Fruit fly (Drosophila melanogaster): ENCODE results near the gene CG14708.

CG14708 gene

dm6 chr3R:11568873-11569450 is 15.0 kb downstream of the CG14708 start, which contains the start of gene Mrp4 (continued):
- peak; percentile 83; the same call in 2 of the 3 replicates for TF ChIP-seq zen2 (GFP tag; IDR thresholded peaks at IDR 0.05; ENCODE audit: partially characterized antibody)
- TF ChIP-seq MESR4 (GFP tag; optimal IDR thresholded peaks at IDR 0.05) = peak; percentile 14
- TF ChIP-seq E2f1 (GFP tag; IDR thresholded peaks at IDR 0.05) = no peak; the same call in 1 of the 2 replicates
- peak; percentile 14; the same call in 1 of the 2 replicates for TF ChIP-seq CG42726 (GFP tag; IDR thresholded peaks at IDR 0.05; ENCODE audit: partially characterized antibody)
- peak; percentile 41 for TF ChIP-seq CG5180 (GFP tag; optimal IDR thresholded peaks at IDR 0.05)
- peak; percentile 57 for TF ChIP-seq bbx (GFP tag; IDR thresholded peaks at IDR 0.05; ENCODE audit: partially characterized antibody)
- TF ChIP-seq crc (GFP tag; optimal IDR thresholded peaks at IDR 0.05) = no peak
- peak; percentile 53; the same call in 2 of the 3 replicates for TF ChIP-seq otp (GFP tag; IDR thresholded peaks at IDR 0.05)
- TF ChIP-seq emc (GFP tag; optimal IDR thresholded peaks at IDR 0.05) = no peak
- TF ChIP-seq CG10565 (GFP tag; optimal IDR thresholded peaks at IDR 0.05) = no peak
- no peak for TF ChIP-seq CG7839 (tag; optimal IDR thresholded peaks at IDR 0.05)
- peak; percentile 13 for TF ChIP-seq CG10209 (GFP tag; optimal IDR thresholded peaks at IDR 0.05)
- no peak for TF ChIP-seq Dip3 (GFP tag; optimal IDR thresholded peaks at IDR 0.05)
- TF ChIP-seq CG12219 (GFP tag; optimal IDR thresholded peaks at IDR 0.05) = peak; percentile 64
- no peak for TF ChIP-seq CG14860 (GFP tag; IDR thresholded peaks at IDR 0.05; ENCODE audit: partially characterized antibody)
- no peak for TF ChIP-seq lola (GFP tag; optimal IDR thresholded peaks at IDR 0.05)
- no peak for TF ChIP-seq dmrt11E (tag; optimal IDR thresholded peaks at IDR 0.05)
- TF ChIP-seq Six4 (GFP tag; optimal IDR thresholded peaks at IDR 0.05) = no peak
- TF ChIP-seq Hsf (GFP tag; optimal IDR thresholded peaks at IDR 0.05) = no peak
- no peak for TF ChIP-seq CG2129 (GFP tag; IDR thresholded peaks at IDR 0.05; ENCODE audit: partially characterized antibody)
- TF ChIP-seq CG2875 (GFP tag; optimal IDR thresholded peaks at IDR 0.05) = peak; percentile 49
- TF ChIP-seq Aef1 (GFP tag; IDR thresholded peaks at IDR 0.05) = no peak
- no peak for TF ChIP-seq CG9609 (GFP tag; optimal IDR thresholded peaks at IDR 0.05)
- no peak for TF ChIP-seq phol (tag; optimal IDR thresholded peaks at IDR 0.05)
- no peak for TF ChIP-seq cad (GFP tag; optimal IDR thresholded peaks at IDR 0.05)
- TF ChIP-seq Stat92E (GFP tag; optimal IDR thresholded peaks at IDR 0.05) = peak in 1 of 3 experiments; percentile 76
- no peak for TF ChIP-seq CG30403 (GFP tag; optimal IDR thresholded peaks at IDR 0.05)
- peak; percentile 81 for TF ChIP-seq CG17385 (GFP tag; optimal IDR thresholded peaks at IDR 0.05)
- peak; percentile 38 for TF ChIP-seq Nf-YC (tag; optimal IDR thresholded peaks at IDR 0.05)
- no peak for TF ChIP-seq nau (GFP tag; optimal IDR thresholded peaks at IDR 0.05)
- TF ChIP-seq CG15601 (tag; optimal IDR thresholded peaks at IDR 0.05) = peak; percentile 10
- TF ChIP-seq ems (GFP tag; optimal IDR thresholded peaks at IDR 0.05) = no peak
- TF ChIP-seq Gug (GFP tag; IDR thresholded peaks at IDR 0.05) = peak; percentile 46; the same call in 1 of the 4 replicates
- TF ChIP-seq Eip74EF (GFP tag; optimal IDR thresholded peaks at IDR 0.05) = peak in 1 of 2 experiments; percentile 79
- TF ChIP-seq CG6254 (GFP tag; optimal IDR thresholded peaks at IDR 0.05) = peak; percentile 56
- TF ChIP-seq CG11723 (GFP tag; optimal IDR thresholded peaks at IDR 0.05) = peak; percentile 23
- peak; percentile 38 for TF ChIP-seq CG13424 (tag; optimal IDR thresholded peaks at IDR 0.05)
- TF ChIP-seq mld (GFP tag; IDR thresholded peaks at IDR 0.05; ENCODE audit: partially characterized antibody) = 0 out of 3 replicates have a peak, but pooled peaks have one; percentile 50
- TF ChIP-seq zfh2 (GFP tag; optimal IDR thresholded peaks at IDR 0.05) = no peak
- peak; percentile 40 for TF ChIP-seq btn (GFP tag; optimal IDR thresholded peaks at IDR 0.05)
- no peak for TF ChIP-seq en (GFP tag; optimal IDR thresholded peaks at IDR 0.05)
- TF ChIP-seq Dip2 (GFP tag; IDR thresholded peaks at IDR 0.05) = no peak
- TF ChIP-seq Hr78 (GFP tag; optimal IDR thresholded peaks at IDR 0.05) = peak in 1 of 2 experiments; percentile 56
- no peak for TF ChIP-seq ac (GFP tag; optimal IDR thresholded peaks at IDR 0.05)
- no peak for TF ChIP-seq CG8290 (GFP tag; optimal IDR thresholded peaks at IDR 0.05)
- no peak for TF ChIP-seq CG8290 (tag; optimal IDR thresholded peaks at IDR 0.05)
- no peak for TF ChIP-seq CG7963 (GFP tag; IDR thresholded peaks at IDR 0.05; ENCODE audit: partially characterized antibody)
- TF ChIP-seq NfI (GFP tag; optimal IDR thresholded peaks at IDR 0.05) = no peak
